Fruit fly (Drosophila melanogaster): Measurements from ENCODE around the gene CG13698.

The CG13698 gene

dm6 chr3L:18106021-18106944 lies at the start of gene CG13698, which contains the start of gene mRpS26 (continued):
- TF ChIP-seq CG12391 (tag; optimal IDR thresholded peaks at IDR 0.05): peak; percentile 86
- TF ChIP-seq disco-r (GFP tag; optimal IDR thresholded peaks at IDR 0.05): no peak
- TF ChIP-seq Stat92E (GFP tag; optimal IDR thresholded peaks at IDR 0.05): no peak
- peak; percentile 18 for TF ChIP-seq sd (tag; optimal IDR thresholded peaks at IDR 0.05)
- TF ChIP-seq CG1529 (GFP tag; optimal IDR thresholded peaks at IDR 0.05): peak; percentile 53
- TF ChIP-seq her (GFP tag; optimal IDR thresholded peaks at IDR 0.05): peak; percentile 99
- TF ChIP-seq BtbVII (GFP tag; optimal IDR thresholded peaks at IDR 0.05): peak; percentile 61
- TF ChIP-seq cad (GFP tag; optimal IDR thresholded peaks at IDR 0.05): no peak
- TF ChIP-seq CG8765 (GFP tag; IDR thresholded peaks at IDR 0.05): no peak
- TF ChIP-seq Nf-YB (GFP tag; optimal IDR thresholded peaks at IDR 0.05): peak; percentile 49
- peak; percentile 84 for TF ChIP-seq gem (tag; optimal IDR thresholded peaks at IDR 0.05)
- peak; percentile 53 for TF ChIP-seq CG16815 (GFP tag; optimal IDR thresholded peaks at IDR 0.05)
- peak; percentile 51 for TF ChIP-seq ssp (GFP tag; IDR thresholded peaks at IDR 0.05)
- no peak for TF ChIP-seq cg (GFP tag; optimal IDR thresholded peaks at IDR 0.05)
- no peak for TF ChIP-seq CG9797 (GFP tag; optimal IDR thresholded peaks at IDR 0.05)
- no peak for TF ChIP-seq Hey (tag; optimal IDR thresholded peaks at IDR 0.05)
- no peak for TF ChIP-seq sc (optimal IDR thresholded peaks at IDR 0.05)
- TF ChIP-seq sc (GFP tag; optimal IDR thresholded peaks at IDR 0.05): no peak
- no peak for TF ChIP-seq Scr (GFP tag; IDR thresholded peaks at IDR 0.05; ENCODE audit: partially characterized antibody)
- TF ChIP-seq lov (optimal IDR thresholded peaks at IDR 0.05): no peak
- TF ChIP-seq lov (GFP tag; IDR thresholded peaks at IDR 0.05): peak; percentile 49; the same call in 1 of the 3 replicates
- no peak for TF ChIP-seq CG11398 (GFP tag; optimal IDR thresholded peaks at IDR 0.05)
- TF ChIP-seq org-1 (GFP tag; optimal IDR thresholded peaks at IDR 0.05): peak; percentile 34
- no peak for TF ChIP-seq prd (optimal IDR thresholded peaks at IDR 0.05)
- TF ChIP-seq prd (GFP tag; IDR thresholded peaks at IDR 0.05): peak; percentile 75
- peak; percentile 42 for TF ChIP-seq esg (GFP tag; conservative IDR thresholded peaks at IDR 0.05)
- peak; percentile 50; the same call in 2 of the 3 replicates for TF ChIP-seq CG14050 (GFP tag; IDR thresholded peaks at IDR 0.05)
- TF ChIP-seq CG1832 (GFP tag; optimal IDR thresholded peaks at IDR 0.05): no peak
- TF ChIP-seq Meics (GFP tag; optimal IDR thresholded peaks at IDR 0.05): peak; percentile 73
- no peak for TF ChIP-seq CG7271 (tag; optimal IDR thresholded peaks at IDR 0.05)
- peak; percentile 72 for TF ChIP-seq Sox102F (GFP tag; optimal IDR thresholded peaks at IDR 0.05)
- 0 out of 2 replicates have a peak, but pooled peaks have one; percentile 36 for TF ChIP-seq HLH3B (GFP tag; IDR thresholded peaks at IDR 0.05)
- TF ChIP-seq CG11456 (GFP tag; IDR thresholded peaks at IDR 0.05): no peak
- TF ChIP-seq CG18011 (GFP tag; optimal IDR thresholded peaks at IDR 0.05): peak; percentile 91
- TF ChIP-seq Dfd (GFP tag; optimal IDR thresholded peaks at IDR 0.05): no peak
- TF ChIP-seq zfh1 (GFP tag; IDR thresholded peaks at IDR 0.05): no peak; the same call in 2 of the 3 replicates
- TF ChIP-seq CG10366 (GFP tag; IDR thresholded peaks at IDR 0.05): peak; percentile 49; the same call in 1 of the 2 replicates
- no peak for TF ChIP-seq CG4854 (GFP tag; optimal IDR thresholded peaks at IDR 0.05)
- TF ChIP-seq Ada2b (GFP tag; IDR thresholded peaks at IDR 0.05): no peak
- TF ChIP-seq nerfin-2 (GFP tag; IDR thresholded peaks at IDR 0.05; ENCODE audit: partially characterized antibody): no peak; the same call in 1 of the 2 replicates
- peak; percentile 77 for TF ChIP-seq bcd (GFP tag; optimal IDR thresholded peaks at IDR 0.05)
- peak; percentile 16 for TF ChIP-seq CHES-1-like (GFP tag; optimal IDR thresholded peaks at IDR 0.05)
- no peak for TF ChIP-seq CG7357 (GFP tag; IDR thresholded peaks at IDR 0.05)
- no peak for TF ChIP-seq CG10274 (GFP tag; optimal IDR thresholded peaks at IDR 0.05)
- TF ChIP-seq CG2875 (GFP tag; optimal IDR thresholded peaks at IDR 0.05): peak; percentile 15
- peak in 1 of 2 experiments; percentile 30 for TF ChIP-seq crp (GFP tag; optimal IDR thresholded peaks at IDR 0.05)
- no peak for TF ChIP-seq CG4360 (GFP tag; IDR thresholded peaks at IDR 0.05)
- peak; percentile 38 for TF ChIP-seq trem (tag; optimal IDR thresholded peaks at IDR 0.05)
